Fruit fly (Drosophila melanogaster) S2 (cell line): ENCODE results near the gene CG12885.

Experiments
- CG8478 ChIP-seq: fragments of >200 bp; optimal IDR thresholded peaks from 2 replicates; lab custom pipeline; 2018
- CTCF ChIP-seq, 2 experiments: fragments of >200 bp; optimal IDR thresholded peaks; 2 replicates each; lab custom pipeline; 2018

- TF ChIP-seq CTCF (optimal IDR thresholded peaks at IDR 0.05; lab: Kevin White, UChicago) (no peak), CG8478 (lab: Kevin White, UChicago) (no peak)
Measured at dm6 chr3R:27579422-27579821, 58.8 kb downstream of the CG12885 start.
